Worm (Caenorhabditis elegans) whole organism, young adult: ENCODE results near the gene nas-16.

Experiments used
- B0261.1 ChIP-seq: sonication (generic microtip); optimal IDR thresholded peaks from 2 replicates; lab custom pipeline; 2016; ENCODE audit warnings: mild to moderate bottlenecking, missing genetic modification characterization, moderate library complexity, missing compliant biosample characterization
- C06A6.2 ChIP-seq: fragments of 200-800 bp; sonication (Bioruptor generic); conservative IDR thresholded peaks from 2 replicates; pipeline ENCODE4 v1.3.6; 2022; ENCODE audit warnings: missing genetic modification characterization, missing compliant biosample characterization
- F33H1.4 ChIP-seq: fragments of 200-800 bp; sonication (Bioruptor generic); IDR thresholded peaks from 2 replicates; pipeline ENCODE4 v1.3.6; 2022; ENCODE audit warnings: missing genetic modification reagents, missing genetic modification characterization, missing compliant biosample characterization
- F52B5.7 ChIP-seq: sonication (generic microtip); optimal IDR thresholded peaks from 2 replicates; lab custom pipeline; 2016; ENCODE audit warnings: mild to moderate bottlenecking, missing genetic modification characterization, missing compliant biosample characterization
- F57C9.4 ChIP-seq: sonication (generic microtip); optimal IDR thresholded peaks from 2 replicates; lab custom pipeline; 2017; ENCODE audit warnings: mild to moderate bottlenecking, missing genetic modification characterization, missing compliant biosample characterization
- K12H6.12 ChIP-seq: fragments of 200-800 bp; sonication (Bioruptor generic); optimal IDR thresholded peaks from 2 replicates; lab custom pipeline; 2018; ENCODE audit warnings: mild to moderate bottlenecking, missing genetic modification characterization, missing compliant biosample characterization
- Y53G8AR.9 ChIP-seq: fragments of 200-800 bp; sonication (Bioruptor generic); conservative IDR thresholded peaks from 2 replicates; pipeline ENCODE4 v1.3.6; 2022; ENCODE audit warnings: missing genetic modification reagents, missing genetic modification characterization, missing compliant biosample characterization
- Y56A3A.18 ChIP-seq: fragments of 200-800 bp; sonication (Bioruptor generic); IDR thresholded peaks from 2 replicates; pipeline ENCODE4 v1.3.6; 2022; ENCODE audit warnings: missing genetic modification reagents, missing genetic modification characterization, missing compliant biosample characterization
- ZK185.1 ChIP-seq: sonication (generic microtip); optimal IDR thresholded peaks from 2 replicates; lab custom pipeline; 2016; ENCODE audit warnings: mild to moderate bottlenecking, missing genetic modification characterization, missing compliant biosample characterization; ENCODE audit not compliant: poor library complexity, severe bottlenecking
- atf-7 ChIP-seq: sonication (generic microtip); optimal IDR thresholded peaks from 2 replicates; lab custom pipeline; 2017; ENCODE audit warnings: mild to moderate bottlenecking, missing genetic modification characterization, missing compliant biosample characterization
- athp-1 ChIP-seq: sonication (generic microtip); optimal IDR thresholded peaks from 2 replicates; lab custom pipeline; 2017; ENCODE audit warnings: mild to moderate bottlenecking, missing genetic modification characterization, missing compliant biosample characterization
- attf-3 ChIP-seq: fragments of 200-800 bp; sonication (Bioruptor generic); conservative IDR thresholded peaks from 2 replicates; pipeline ENCODE4 v1.3.6; 2022; ENCODE audit warnings: missing genetic modification reagents, missing genetic modification characterization, missing compliant biosample characterization
- attf-5 ChIP-seq: fragments of 200-800 bp; sonication (Bioruptor generic); optimal IDR thresholded peaks from 2 replicates; lab custom pipeline; 2018; ENCODE audit warnings: mild to moderate bottlenecking, missing genetic modification characterization, missing compliant biosample characterization
- bed-1 ChIP-seq: fragments of 200-800 bp; sonication (Bioruptor generic); IDR thresholded peaks from 2 replicates; pipeline ENCODE4 v1.3.6; 2022; ENCODE audit warnings: missing genetic modification reagents, missing genetic modification characterization, missing compliant biosample characterization
- bed-2 ChIP-seq: fragments of 200-800 bp; sonication (Bioruptor generic); IDR thresholded peaks from 2 replicates; pipeline ENCODE4 v1.3.6; 2022; ENCODE audit warnings: missing genetic modification reagents, missing genetic modification characterization, missing compliant biosample characterization
- ccch-3 ChIP-seq: fragments of 200-800 bp; sonication (Bioruptor generic); optimal IDR thresholded peaks from 2 replicates; lab custom pipeline; 2018; ENCODE audit warnings: mild to moderate bottlenecking, missing genetic modification characterization, missing compliant biosample characterization
- ceh-100 ChIP-seq: fragments of 200-800 bp; sonication (Bioruptor generic); IDR thresholded peaks from 2 replicates; pipeline ENCODE4 v1.3.6; 2022; ENCODE audit warnings: missing genetic modification reagents, missing genetic modification characterization, missing compliant biosample characterization
- ceh-27 ChIP-seq: fragments of 200-800 bp; sonication (Bioruptor generic); optimal IDR thresholded peaks from 2 replicates; lab custom pipeline; 2018; ENCODE audit warnings: mild to moderate bottlenecking, missing genetic modification characterization, moderate library complexity, missing compliant biosample characterization
- ceh-91 ChIP-seq: fragments of 200-800 bp; sonication (Bioruptor generic); IDR thresholded peaks from 2 replicates; pipeline ENCODE4 v1.3.6; 2022; ENCODE audit warnings: missing genetic modification reagents, missing genetic modification characterization, missing compliant biosample characterization
- chd-7 ChIP-seq: sonication (generic microtip); optimal IDR thresholded peaks from 2 replicates; lab custom pipeline; 2016; ENCODE audit warnings: mild to moderate bottlenecking, missing genetic modification characterization, moderate library complexity, missing compliant biosample characterization
- dox-1 ChIP-seq: fragments of 200-800 bp; sonication (Bioruptor generic); IDR thresholded peaks from 2 replicates; pipeline ENCODE4 v1.3.6; 2022; ENCODE audit warnings: missing genetic modification reagents, missing genetic modification characterization, missing compliant biosample characterization
- dpl-1 ChIP-seq: fragments of 150-350 bp; optimal IDR thresholded peaks from 2 replicates; lab custom pipeline; 2014; ENCODE audit warnings: missing biosample characterization, missing genetic modification reagents, missing genetic modification characterization
- him-1 ChIP-seq: sonication (generic microtip); optimal IDR thresholded peaks from 2 replicates; lab custom pipeline; 2016; ENCODE audit warnings: missing genotype, missing genetic modification reagents, missing genetic modification characterization, missing compliant biosample characterization
- hrde-1 ChIP-seq: sonication (generic microtip); optimal IDR thresholded peaks from 2 replicates; lab custom pipeline; 2016; ENCODE audit warnings: missing genetic modification characterization, mild to moderate bottlenecking, missing compliant biosample characterization, moderate library complexity, missing genotype, missing genetic modification reagents, borderline replicate concordance
- lin-54 ChIP-seq: fragments of 200-800 bp; sonication (Bioruptor generic); optimal IDR thresholded peaks from 2 replicates; lab custom pipeline; 2018; ENCODE audit warnings: mild to moderate bottlenecking, missing genetic modification characterization, missing compliant biosample characterization
- lir-1 ChIP-seq: fragments of 200-800 bp; sonication (Bioruptor generic); conservative IDR thresholded peaks from 2 replicates; pipeline ENCODE4 v1.3.6; 2022; ENCODE audit warnings: missing genetic modification reagents, missing genetic modification characterization, missing compliant biosample characterization
- lsl-1 ChIP-seq: fragments of 200-800 bp; sonication (Bioruptor generic); optimal IDR thresholded peaks from 2 replicates; lab custom pipeline; 2018; ENCODE audit warnings: mild to moderate bottlenecking, missing genetic modification characterization, moderate library complexity, missing compliant biosample characterization
- lsy-27 ChIP-seq: sonication (generic microtip); optimal IDR thresholded peaks from 2 replicates; lab custom pipeline; 2017; ENCODE audit warnings: missing genetic modification characterization, mild to moderate bottlenecking, missing compliant biosample characterization, antibody characterized with exemption, missing genotype, borderline replicate concordance; ENCODE audit not compliant: insufficient read depth
- nfya-1 ChIP-seq: sonication (generic microtip); optimal IDR thresholded peaks from 2 replicates; lab custom pipeline; 2017; ENCODE audit warnings: antibody characterized with exemption, missing compliant biosample characterization, missing genetic modification characterization, borderline replicate concordance; ENCODE audit not compliant: insufficient read depth
- nfyb-1 ChIP-seq: fragments of 200-800 bp; sonication (Bioruptor generic); IDR thresholded peaks from 2 replicates; pipeline ENCODE4 v1.3.6; 2022; ENCODE audit warnings: missing genetic modification reagents, missing genetic modification characterization, missing compliant biosample characterization
- nhr-90 ChIP-seq: sonication (generic microtip); optimal IDR thresholded peaks from 2 replicates; lab custom pipeline; 2016; ENCODE audit warnings: missing genotype, mild to moderate bottlenecking, missing genetic modification characterization, missing compliant biosample characterization
- pbrm-1 ChIP-seq: fragments of 200-800 bp; sonication (Bioruptor generic); IDR thresholded peaks from 2 replicates; pipeline ENCODE4 v1.3.6; 2022; ENCODE audit warnings: missing genetic modification reagents, missing genetic modification characterization, missing compliant biosample characterization
- rcor-1 ChIP-seq: fragments of 200-800 bp; sonication (Bioruptor generic); IDR thresholded peaks from 2 replicates; pipeline ENCODE4 v1.3.6; 2022; ENCODE audit warnings: missing genetic modification reagents, missing genetic modification characterization, missing compliant biosample characterization
- rec-8 ChIP-seq, 2 experiments: sonication (generic microtip); optimal IDR thresholded peaks; 2 replicates each; lab custom pipeline; 2016; ENCODE audit warnings: mild to moderate bottlenecking in 2 of 2, missing genetic modification characterization in 2 of 2, missing genetic modification reagents in 2 of 2, missing genotype in 2 of 2, missing biosample characterization in 1 of 2, missing compliant biosample characterization in 1 of 2, moderate library complexity in 1 of 2
- repo-1 ChIP-seq: sonication (generic microtip); optimal IDR thresholded peaks from 2 replicates; lab custom pipeline; 2017; ENCODE audit warnings: mild to moderate bottlenecking, missing genetic modification characterization, missing compliant biosample characterization
- rpc-1 ChIP-seq, 2 experiments: fragments of 150-350 bp in 1 of 2; sonication (generic microtip) in 1 of 2; optimal IDR thresholded peaks; 2 replicates each; lab custom pipeline; 2014 to 2018; ENCODE audit warnings: missing biosample characterization in 1 of 2, missing genetic modification characterization in 1 of 2, missing genetic modification reagents in 1 of 2, missing genotype in 1 of 2
- snpc-4 ChIP-seq, 5 experiments: fragments of 150-350 bp in 1 of 5; sonication (generic microtip) in 4 of 5; optimal IDR thresholded peaks; 2 replicates each; lab custom pipeline; 2014 to 2018; ENCODE audit warnings: missing genetic modification characterization in 5 of 5, missing biosample characterization in 3 of 5, antibody characterized with exemption in 2 of 5, mild to moderate bottlenecking in 2 of 5, missing compliant biosample characterization in 2 of 5, missing genotype in 2 of 5, moderate library complexity in 2 of 5, missing genetic modification reagents in 1 of 5
- somi-1 ChIP-seq: fragments of 200-800 bp; sonication (Bioruptor generic); optimal IDR thresholded peaks from 2 replicates; lab custom pipeline; 2018; ENCODE audit warnings: mild to moderate bottlenecking, missing genetic modification characterization, missing compliant biosample characterization
- tbp1 ChIP-seq: fragments of 200-800 bp; sonication (Bioruptor generic); optimal IDR thresholded peaks from 2 replicates; lab custom pipeline; 2018; ENCODE audit warnings: mild to moderate bottlenecking, missing genetic modification characterization, missing compliant biosample characterization
- tbx-9 ChIP-seq: sonication (generic microtip); optimal IDR thresholded peaks from 2 replicates; lab custom pipeline; 2016; ENCODE audit warnings: borderline replicate concordance, missing genetic modification characterization, inconsistent platforms, missing compliant biosample characterization
- tlf-1 ChIP-seq: fragments of 200-800 bp; sonication (Bioruptor generic); optimal IDR thresholded peaks from 2 replicates; lab custom pipeline; 2018; ENCODE audit warnings: mild to moderate bottlenecking, missing genetic modification characterization, missing compliant biosample characterization
- unc-130 ChIP-seq: sonication (generic microtip); optimal IDR thresholded peaks from 2 replicates; lab custom pipeline; 2016; ENCODE audit warnings: missing genetic modification reagents, missing genetic modification characterization, missing compliant biosample characterization
- unc-62 ChIP-seq: fragments of 150-350 bp; optimal IDR thresholded peaks from 2 replicates; lab custom pipeline; 2014; ENCODE audit warnings: missing biosample characterization, missing genetic modification reagents, missing genetic modification characterization
- zim-3 ChIP-seq: sonication (generic microtip); optimal IDR thresholded peaks from 2 replicates; lab custom pipeline; 2017; ENCODE audit warnings: mild to moderate bottlenecking, missing genetic modification characterization, moderate library complexity, missing compliant biosample characterization
- ztf-18 ChIP-seq: sonication (generic microtip); optimal IDR thresholded peaks from 2 replicates; lab custom pipeline; 2016; ENCODE audit warnings: missing genotype, mild to moderate bottlenecking, missing genetic modification characterization, missing compliant biosample characterization
- ztf-28 ChIP-seq: fragments of 200-800 bp; sonication (Bioruptor generic); IDR thresholded peaks from 2 replicates; pipeline ENCODE4 v1.3.6; 2022; ENCODE audit warnings: missing genetic modification reagents, missing genetic modification characterization, missing compliant biosample characterization

Gene nas-16

DNA sequence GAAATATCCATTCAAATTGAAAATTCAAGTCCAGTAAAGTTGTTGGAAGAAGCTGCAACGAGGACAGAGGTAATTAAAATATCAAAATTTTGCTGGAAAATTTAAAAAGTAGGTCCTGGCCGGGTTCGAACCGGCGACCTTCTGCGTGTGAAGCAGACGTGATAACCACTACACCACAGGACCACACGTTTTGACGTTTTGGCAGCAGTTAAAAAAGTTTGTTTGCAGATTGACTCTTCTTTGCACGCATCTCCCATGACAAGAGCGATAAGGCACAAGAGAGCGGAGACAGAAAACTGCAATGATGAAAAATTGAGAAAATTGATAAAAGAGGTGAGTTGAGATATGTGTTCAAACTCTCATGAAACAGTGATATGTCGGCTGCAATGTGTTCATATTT, 20.0 kb downstream of the nas-16 start:
- TF ChIP-seq bed-1 (GFP tag; lab: Robert Waterston, UW) = no peak
- TF ChIP-seq rec-8 (tag; optimal IDR thresholded peaks at IDR 0.05; lab: Kevin White, UChicago) = peak in 1 of 2 experiments; percentile 63
- peak; percentile 62 for TF ChIP-seq lin-54 (GFP tag; lab: Kevin White, UChicago)
- peak; percentile 64 for TF ChIP-seq Y56A3A.18 (GFP tag; lab: Robert Waterston, UW)
- TF ChIP-seq C06A6.2 (GFP tag; lab: Robert Waterston, UW) = no peak
- TF ChIP-seq tbp1 (GFP tag; lab: Kevin White, UChicago) = peak; percentile 87
- peak; percentile 63 for TF ChIP-seq athp-1 (tag; lab: Kevin White, UChicago)
- no peak for TF ChIP-seq nfya-1 (tag; lab: Kevin White, UChicago)
- peak; percentile 39 for TF ChIP-seq tlf-1
- peak; percentile 42 for TF ChIP-seq ZK185.1 (tag; lab: Kevin White, UChicago)
- TF ChIP-seq ztf-28 (GFP tag; lab: Robert Waterston, UW) = 0 out of 2 replicates have a peak, but pooled peaks have one; percentile 25
- TF ChIP-seq dox-1 (GFP tag; lab: Robert Waterston, UW) = peak; percentile 90
- no peak for TF ChIP-seq dpl-1 (GFP tag; lab: Kevin White, UChicago)
- TF ChIP-seq lir-1 (GFP tag; lab: Robert Waterston, UW) = 0 out of 2 replicates have a peak, but pooled peaks have one; percentile 5
- TF ChIP-seq lsy-27 = peak; percentile 30
- TF ChIP-seq him-1 (tag; lab: Kevin White, UChicago) = peak; percentile 83
- no peak for TF ChIP-seq unc-62
- peak; percentile 50; the same call in 1 of the 2 replicates for TF ChIP-seq Y53G8AR.9 (GFP tag; lab: Robert Waterston, UW)
- 0 out of 2 replicates have a peak, but pooled peaks have one; percentile 36 for TF ChIP-seq rcor-1 (GFP tag; lab: Robert Waterston, UW)
- peak; percentile 5 for TF ChIP-seq unc-130 (GFP tag; lab: Kevin White, UChicago)
- TF ChIP-seq atf-7 (tag; lab: Kevin White, UChicago) = peak; percentile 20
- TF ChIP-seq ccch-3 (GFP tag; lab: Kevin White, UChicago) = no peak
- 0 out of 2 replicates have a peak, but pooled peaks have one; percentile 47 for TF ChIP-seq ceh-100
- no peak for TF ChIP-seq snpc-4 (GFP tag; optimal IDR thresholded peaks at IDR 0.05; lab: Kevin White, UChicago)
- TF ChIP-seq snpc-4 (tag; optimal IDR thresholded peaks at IDR 0.05; lab: Kevin White, UChicago) = peak in 3 of 4 experiments; percentile 9 to 87 (median 73)
- no peak for TF ChIP-seq nhr-90 (tag; lab: Kevin White, UChicago)
- TF ChIP-seq bed-2 = no peak
- TF ChIP-seq nfyb-1 (GFP tag; lab: Robert Waterston, UW) = peak; percentile 63
- TF ChIP-seq chd-7 (tag; lab: Kevin White, UChicago) = peak; percentile 32
- TF ChIP-seq F57C9.4 (tag; lab: Kevin White, UChicago) = no peak
- TF ChIP-seq repo-1 (tag; lab: Kevin White, UChicago) = peak; percentile 65
- TF ChIP-seq zim-3 (tag; lab: Kevin White, UChicago) = peak; percentile 17
- TF ChIP-seq pbrm-1 (GFP tag; lab: Robert Waterston, UW) = peak; percentile 80
- peak; percentile 64 for TF ChIP-seq rpc-1 (optimal IDR thresholded peaks at IDR 0.05; lab: Kevin White, UChicago)
- peak; percentile 83 for TF ChIP-seq rpc-1 (tag; optimal IDR thresholded peaks at IDR 0.05; lab: Kevin White, UChicago)
- TF ChIP-seq K12H6.12 = peak; percentile 15
- TF ChIP-seq attf-5 = peak; percentile 37
- TF ChIP-seq B0261.1 = peak; percentile 81
- TF ChIP-seq tbx-9 (tag; lab: Kevin White, UChicago) = no peak
- TF ChIP-seq lsl-1 (GFP tag; lab: Kevin White, UChicago) = peak; percentile 32
- TF ChIP-seq somi-1 (GFP tag; lab: Kevin White, UChicago) = peak; percentile 21
- peak; percentile 75 for TF ChIP-seq F52B5.7 (tag; lab: Kevin White, UChicago)
- TF ChIP-seq F33H1.4 (GFP tag; lab: Robert Waterston, UW) = peak; percentile 20; the same call in 1 of the 2 replicates
- TF ChIP-seq attf-3 (GFP tag; lab: Robert Waterston, UW) = no peak
- peak; percentile 16 for TF ChIP-seq hrde-1 (tag; lab: Kevin White, UChicago)
- TF ChIP-seq ceh-91 (GFP tag; lab: Robert Waterston, UW) = no peak
- peak; percentile 62 for TF ChIP-seq ztf-18
- TF ChIP-seq ceh-27 = peak; percentile 6
